Worm (Caenorhabditis elegans) whole organism, late embryonic: Measurements from ENCODE around the gene glr-2.
"Not testable (repeated sequence)": the region's sequence is repeated elsewhere in the genome, so short reads cannot be mapped to it uniquely, and the experiment has no call there.

Experiments
- Y22D7AL.16 ChIP-seq: sonication (generic microtip); optimal IDR thresholded peaks from 2 replicates; lab custom pipeline; 2016; ENCODE audit warnings: missing genetic modification characterization, missing compliant biosample characterization
- ama-1 ChIP-seq: fragments of 150-350 bp; optimal IDR thresholded peaks from 2 replicates; lab custom pipeline; 2014
- eyg-1 ChIP-seq: sonication (generic microtip); optimal IDR thresholded peaks from 2 replicates; lab custom pipeline; 2016; ENCODE audit warnings: missing genotype, missing genetic modification characterization, missing compliant biosample characterization
- hlh-30 ChIP-seq: sonication (generic microtip); optimal IDR thresholded peaks from 2 replicates; lab custom pipeline; 2017; ENCODE audit warnings: antibody characterized with exemption, missing genetic modification characterization, missing compliant biosample characterization; ENCODE audit not compliant: insufficient read depth
- pqm-1 ChIP-seq: sonication (generic microtip); optimal IDR thresholded peaks from 2 replicates; lab custom pipeline; 2016; ENCODE audit warnings: missing genetic modification characterization, missing compliant biosample characterization
- tbx-2 ChIP-seq: sonication (generic microtip); optimal IDR thresholded peaks from 2 replicates; lab custom pipeline; 2016; ENCODE audit warnings: missing genetic modification characterization, missing compliant biosample characterization

ce11 chrIII:7128601-7129000 lies 16.2 kb downstream of the glr-2 start, which contains the start of gene viro-2:
- not testable (repeated sequence) for TF ChIP-seq ama-1 (lab: Kevin White, UChicago); pqm-1; tbx-2 (tag; lab: Kevin White, UChicago); hlh-30 (tag; lab: Kevin White, UChicago); Y22D7AL.16 (tag; lab: Kevin White, UChicago); eyg-1 (tag; lab: Kevin White, UChicago)
